Worm (Caenorhabditis elegans): ENCODE data around the gene fln-1.

- TF ChIP-seq hlh-1 (tag; optimal IDR thresholded peaks at IDR 0.05) (no peak), lsy-2 (tag; optimal IDR thresholded peaks at IDR 0.05) (no peak), unc-39 (tag; optimal IDR thresholded peaks at IDR 0.05) (no peak)
These were observed 51.1 kb downstream of the fln-1 start, which contains the start of gene drl-1 for ce11 chrIV:324759-325158.
